Worm (Caenorhabditis elegans): ENCODE results near the gene nlp-6.
A peak's percentile ranks its signal among the peaks of the same experiment; 100 is the strongest.

Gene nlp-6

ce11 chrX:17638460-17638859 lies 23.8 kb upstream of the nlp-6 start (continued):
- peak; percentile 54 for TF ChIP-seq dve-1 (tag; optimal IDR thresholded peaks at IDR 0.05; ENCODE audit: insufficient read depth)
- no peak for TF ChIP-seq nhr-102 (tag; optimal IDR thresholded peaks at IDR 0.05)
- peak; percentile 38 for TF ChIP-seq nhr-28 (tag; optimal IDR thresholded peaks at IDR 0.05)
- peak; percentile 54 for TF ChIP-seq hlh-11 (tag; optimal IDR thresholded peaks at IDR 0.05)
- TF ChIP-seq daf-16 (GFP tag; optimal IDR thresholded peaks at IDR 0.05) = peak in 1 of 2 experiments; percentile 50
- TF ChIP-seq daf-16 (tag; optimal IDR thresholded peaks at IDR 0.05) = peak; percentile 95
- no peak for TF ChIP-seq rbr-2 (tag; optimal IDR thresholded peaks at IDR 0.05)
- peak; percentile 27 for TF ChIP-seq mxl-3 (GFP tag; optimal IDR thresholded peaks at IDR 0.05)
- no peak for TF ChIP-seq F26F4.8 (GFP tag; conservative IDR thresholded peaks at IDR 0.05)
- TF ChIP-seq nhr-42 (GFP tag; IDR thresholded peaks at IDR 0.05) = no peak
- TF ChIP-seq nhr-25 (tag; optimal IDR thresholded peaks at IDR 0.05; ENCODE audit: borderline replicate concordance, insufficient read depth) = no peak

- peak; percentile 72 for TF ChIP-seq php-3 (GFP tag; IDR thresholded peaks at IDR 0.05)
- no peak for TF ChIP-seq daf-16 (GFP tag; optimal IDR thresholded peaks at IDR 0.05)
- TF ChIP-seq daf-16 (tag; optimal IDR thresholded peaks at IDR 0.05) = peak; percentile 74
- no peak for TF ChIP-seq ceh-28 (tag; optimal IDR thresholded peaks at IDR 0.05)
- peak; percentile 13 for TF ChIP-seq mes-2 (tag; optimal IDR thresholded peaks at IDR 0.05; ENCODE audit: poor library complexity, severe bottlenecking)
- peak; percentile 89 for TF ChIP-seq pqm-1 (tag; optimal IDR thresholded peaks at IDR 0.05)
- no peak for TF ChIP-seq mxl-2 (GFP tag; conservative IDR thresholded peaks at IDR 0.05)
- TF ChIP-seq lin-15B (tag; optimal IDR thresholded peaks at IDR 0.05) = no peak
- peak; percentile 36 for TF ChIP-seq nhr-28 (tag; optimal IDR thresholded peaks at IDR 0.05)
- peak; percentile 19 for TF ChIP-seq nhr-77 (tag; optimal IDR thresholded peaks at IDR 0.05)
- TF ChIP-seq unc-62 (GFP tag; optimal IDR thresholded peaks at IDR 0.05 in 1 of 2) = peak in 1 of 2 experiments; percentile 22
- TF ChIP-seq unc-62 (tag; optimal IDR thresholded peaks at IDR 0.05) = no peak
- no peak for TF ChIP-seq vab-7 (GFP tag; IDR thresholded peaks at IDR 0.05)
- TF ChIP-seq dmd-6 (GFP tag; IDR thresholded peaks at IDR 0.05) = peak; percentile 56
Measured at ce11 chrX:17638970-17639369, 23.3 kb upstream of the nlp-6 start.

ce11 chrX:17640790-17641189 lies 21.5 kb upstream of the nlp-6 start, which contains the start of gene H18N23.2:
Gene H18N23.2 (minus strand): TSS chrX:17640871.
- TF ChIP-seq ceh-82 (tag; optimal IDR thresholded peaks at IDR 0.05) = no peak
- TF ChIP-seq saeg-2 (GFP tag; IDR thresholded peaks at IDR 0.05) = peak; percentile 79; the same call in 1 of the 2 replicates
- TF ChIP-seq gei-8 (GFP tag; optimal IDR thresholded peaks at IDR 0.05) = peak; percentile 86
- TF ChIP-seq dpl-1 (GFP tag; optimal IDR thresholded peaks at IDR 0.05) = peak; percentile 13
- TF ChIP-seq nhr-48 (tag; optimal IDR thresholded peaks at IDR 0.05) = peak; percentile 94
- peak; percentile 87 for TF ChIP-seq hlh-11 (tag; optimal IDR thresholded peaks at IDR 0.05)
- TF ChIP-seq tra-1 (GFP tag; IDR thresholded peaks at IDR 0.05) = peak; percentile 82
- TF ChIP-seq Y48G9A.11 (GFP tag; IDR thresholded peaks at IDR 0.05) = no peak
- 0 out of 2 replicates have a peak, but pooled peaks have one; percentile 41 for TF ChIP-seq hmg-1.1 (GFP tag; IDR thresholded peaks at IDR 0.05)
- TF ChIP-seq set-16 (GFP tag; IDR thresholded peaks at IDR 0.05) = no peak
- TF ChIP-seq zfp-2 (tag; optimal IDR thresholded peaks at IDR 0.05) = no peak
- TF ChIP-seq madf-9 (GFP tag; conservative IDR thresholded peaks at IDR 0.05) = no peak
- no peak for TF ChIP-seq lin-38 (GFP tag; IDR thresholded peaks at IDR 0.05)
- TF ChIP-seq hlh-30 (tag; optimal IDR thresholded peaks at IDR 0.05; ENCODE audit: insufficient read depth) = peak; percentile 93
- TF ChIP-seq attf-4 (tag; optimal IDR thresholded peaks at IDR 0.05) = no peak
- peak; percentile 55 to 91 for TF ChIP-seq mdl-1 (tag; optimal IDR thresholded peaks at IDR 0.05)
- TF ChIP-seq cey-2 (tag; optimal IDR thresholded peaks at IDR 0.05; ENCODE audit: borderline replicate concordance, insufficient read depth) = no peak
- peak; percentile 71 for TF ChIP-seq nhr-102 (tag; optimal IDR thresholded peaks at IDR 0.05)
- no peak for TF ChIP-seq ceh-28 (tag; optimal IDR thresholded peaks at IDR 0.05)
- TF ChIP-seq mep-1 (tag; optimal IDR thresholded peaks at IDR 0.05) = no peak
- TF ChIP-seq mxl-2 (GFP tag; conservative IDR thresholded peaks at IDR 0.05) = peak; percentile 97
- peak; percentile 76 for TF ChIP-seq ceh-20 (GFP tag; IDR thresholded peaks at IDR 0.05)
- 0 out of 2 replicates have a peak, but pooled peaks have one; percentile 13 for TF ChIP-seq dmd-9 (GFP tag; IDR thresholded peaks at IDR 0.05)
- TF ChIP-seq fkh-10 (GFP tag; optimal IDR thresholded peaks at IDR 0.05) = no peak
- peak; percentile 95 for TF ChIP-seq mxl-3 (GFP tag; optimal IDR thresholded peaks at IDR 0.05)
- TF ChIP-seq rbr-2 (tag; optimal IDR thresholded peaks at IDR 0.05) = no peak
- no peak for TF ChIP-seq F49E8.2 (tag; optimal IDR thresholded peaks at IDR 0.05; ENCODE audit: borderline replicate concordance)
- no peak for TF ChIP-seq Y5F2A.4 (GFP tag; optimal IDR thresholded peaks at IDR 0.05)
- TF ChIP-seq jun-1 (tag; optimal IDR thresholded peaks at IDR 0.05) = no peak
- TF ChIP-seq nhr-6 (tag; optimal IDR thresholded peaks at IDR 0.05) = peak; percentile 8
- TF ChIP-seq nhr-28 (tag; optimal IDR thresholded peaks at IDR 0.05) = peak; percentile 75

All from whole organism, L4 larva.